Fruit fly (Drosophila melanogaster) whole organism, embryonic: Measurements from ENCODE around the gene CG5776.
A peak's percentile ranks its signal among the peaks of the same experiment; 100 is the strongest.

Experiments
- ATbp ChIP-seq: fragments of 200-800 bp; sonication (Bioruptor generic); optimal IDR thresholded peaks from 2 replicates; lab custom pipeline; 2017; ENCODE audit warnings: missing biosample characterization, mild to moderate bottlenecking, missing genetic modification characterization, missing genetic modification reagents
- Asciz ChIP-seq: fragments of 200-800 bp; sonication (Bioruptor generic); optimal IDR thresholded peaks from 2 replicates; lab custom pipeline; 2017; ENCODE audit warnings: missing biosample characterization, mild to moderate bottlenecking, missing genetic modification characterization, missing genetic modification reagents
- BEAF-32 ChIP-seq: fragments of 200-800 bp; sonication (Bioruptor generic); optimal IDR thresholded peaks from 3 replicates; lab custom pipeline; 2017; ENCODE audit warnings: missing biosample characterization, missing genetic modification characterization, mild to moderate bottlenecking, moderate library complexity, missing genetic modification reagents
- Blimp-1 ChIP-seq: fragments of 200-800 bp; sonication (Bioruptor generic); optimal IDR thresholded peaks from 3 replicates; lab custom pipeline; 2018; ENCODE audit warnings: missing biosample characterization, missing genetic modification characterization, mild to moderate bottlenecking, moderate library complexity, missing genetic modification reagents
- CG10274 ChIP-seq: fragments of 200-800 bp; sonication (Bioruptor generic); optimal IDR thresholded peaks from 3 replicates; lab custom pipeline; 2017; ENCODE audit warnings: missing biosample characterization, mild to moderate bottlenecking, missing genetic modification characterization
- CG10565 ChIP-seq: fragments of 200-800 bp; sonication (Bioruptor generic); optimal IDR thresholded peaks from 3 replicates; lab custom pipeline; 2016; ENCODE audit warnings: missing biosample characterization, mild to moderate bottlenecking, missing genetic modification characterization
- CG11504 ChIP-seq: fragments of 200-800 bp; sonication (Bioruptor generic); optimal IDR thresholded peaks from 3 replicates; lab custom pipeline; 2019; ENCODE audit warnings: missing biosample characterization, mild to moderate bottlenecking, missing genetic modification characterization, moderate library complexity
- CG11696 ChIP-seq: fragments of 200-800 bp; sonication (Bioruptor generic); IDR thresholded peaks from 2 replicates; pipeline ENCODE4 v1.3.6; 2022; ENCODE audit warnings: missing biosample characterization, missing genetic modification characterization
- CG1233 ChIP-seq: fragments of 200-800 bp; sonication (Bioruptor generic); optimal IDR thresholded peaks from 4 replicates; lab custom pipeline; 2018; ENCODE audit warnings: missing biosample characterization, mild to moderate bottlenecking, missing genetic modification characterization
- CG12391 ChIP-seq: fragments of 200-800 bp; sonication (Bioruptor generic); optimal IDR thresholded peaks from 3 replicates; lab custom pipeline; 2018; ENCODE audit warnings: missing biosample characterization, mild to moderate bottlenecking, missing genetic modification characterization, moderate library complexity
- CG15269 ChIP-seq: fragments of 200-800 bp; sonication (Bioruptor generic); optimal IDR thresholded peaks from 2 replicates; lab custom pipeline; 2018; ENCODE audit warnings: missing biosample characterization, mild to moderate bottlenecking, missing genetic modification characterization, moderate library complexity
- CG17359 ChIP-seq: fragments of 200-800 bp; sonication (Bioruptor generic); optimal IDR thresholded peaks from 3 replicates; lab custom pipeline; 2018; ENCODE audit warnings: missing biosample characterization, mild to moderate bottlenecking, missing genetic modification characterization, moderate library complexity
- CG18262 ChIP-seq: fragments of 200-800 bp; optimal IDR thresholded peaks from 3 replicates; lab custom pipeline; 2019; ENCODE audit warnings: missing biosample characterization, mild to moderate bottlenecking, missing genetic modification characterization, moderate library complexity
- CG2678 ChIP-seq: fragments of 200-800 bp; sonication (Bioruptor generic); optimal IDR thresholded peaks from 3 replicates; lab custom pipeline; 2019; ENCODE audit warnings: missing biosample characterization, mild to moderate bottlenecking, missing genetic modification characterization, moderate library complexity
- CG2712 ChIP-seq: fragments of 200-800 bp; optimal IDR thresholded peaks from 3 replicates; lab custom pipeline; 2019; ENCODE audit warnings: missing biosample characterization, mild to moderate bottlenecking, missing genetic modification characterization, moderate library complexity
- CG31441 ChIP-seq: fragments of 200-800 bp; sonication (Bioruptor generic); IDR thresholded peaks from 2 replicates; pipeline ENCODE4 v1.3.6; 2022; ENCODE audit warnings: missing biosample characterization, missing genetic modification characterization
- CG34422 ChIP-seq: fragments of 200-800 bp; sonication (Bioruptor generic); IDR thresholded peaks from 3 replicates; pipeline ENCODE4 v1.3.6; 2022; ENCODE audit warnings: missing biosample characterization, missing genetic modification characterization
- CG6765 ChIP-seq: fragments of 200-800 bp; sonication (Bioruptor generic); optimal IDR thresholded peaks from 3 replicates; lab custom pipeline; 2017; ENCODE audit warnings: missing biosample characterization, mild to moderate bottlenecking, missing genetic modification characterization
- CG6813 ChIP-seq: fragments of 200-800 bp; sonication (Bioruptor generic); optimal IDR thresholded peaks from 2 replicates; lab custom pipeline; 2017; ENCODE audit warnings: missing biosample characterization, missing genetic modification characterization, mild to moderate bottlenecking, moderate library complexity, missing genetic modification reagents
- CG7556 ChIP-seq: fragments of 200-800 bp; sonication (Bioruptor generic); optimal IDR thresholded peaks from 2 replicates; lab custom pipeline; 2017; ENCODE audit warnings: missing biosample characterization, mild to moderate bottlenecking, missing genetic modification characterization
- CG7786 ChIP-seq: fragments of 200-800 bp; sonication (Bioruptor generic); optimal IDR thresholded peaks from 2 replicates; lab custom pipeline; 2016; ENCODE audit warnings: missing biosample characterization, missing genetic modification characterization
- CG7839 ChIP-seq: fragments of 200-800 bp; sonication (Bioruptor generic); optimal IDR thresholded peaks from 3 replicates; lab custom pipeline; 2018; ENCODE audit warnings: missing biosample characterization, mild to moderate bottlenecking, missing genetic modification characterization, moderate library complexity
- Ets65A ChIP-seq: fragments of 200-800 bp; sonication (Bioruptor generic); peaks from one replicate; lab custom pipeline; 2016; ENCODE audit warnings: missing biosample characterization, missing genetic modification characterization
- Hr51 ChIP-seq, 2 experiments: fragments of 200-800 bp; sonication (Bioruptor generic); optimal IDR thresholded peaks; 2 replicates in 1 of 2; 3 replicates in 1 of 2; lab custom pipeline; 2016 to 2018; ENCODE audit warnings: missing biosample characterization in 2 of 2, missing genetic modification characterization in 2 of 2, mild to moderate bottlenecking in 1 of 2, moderate library complexity in 1 of 2
- Nf-YB ChIP-seq: fragments of 200-800 bp; sonication (Bioruptor generic); optimal IDR thresholded peaks from 3 replicates; lab custom pipeline; 2019; ENCODE audit warnings: missing biosample characterization, mild to moderate bottlenecking, missing genetic modification characterization, moderate library complexity
- PHDP ChIP-seq: fragments of 200-800 bp; sonication (Bioruptor generic); optimal IDR thresholded peaks from 3 replicates; lab custom pipeline; 2018; ENCODE audit warnings: missing biosample characterization, mild to moderate bottlenecking, missing genetic modification characterization, moderate library complexity
- Poxn ChIP-seq: fragments of 200-800 bp; sonication (Bioruptor generic); IDR thresholded peaks from 2 replicates; pipeline ENCODE4 v1.3.6; 2022; ENCODE audit warnings: missing biosample characterization, missing genetic modification characterization
- Sox102F ChIP-seq: fragments of 200-800 bp; sonication (Bioruptor generic); optimal IDR thresholded peaks from 2 replicates; lab custom pipeline; 2018; ENCODE audit warnings: missing biosample characterization, mild to moderate bottlenecking, missing genetic modification characterization, moderate library complexity
- ara ChIP-seq: fragments of 200-800 bp; sonication (Bioruptor generic); IDR thresholded peaks from 2 replicates; pipeline ENCODE4 v1.3.6; 2022; ENCODE audit warnings: missing biosample characterization, missing genetic modification characterization
- ash1 ChIP-seq: fragments of 200-800 bp; sonication (Bioruptor generic); optimal IDR thresholded peaks from 2 replicates; lab custom pipeline; 2018; ENCODE audit warnings: missing biosample characterization, mild to moderate bottlenecking, missing genetic modification characterization
- bbx ChIP-seq: fragments of 200-800 bp; sonication (Bioruptor generic); IDR thresholded peaks from 2 replicates; pipeline ENCODE4 v1.3.6; 2022; ENCODE audit warnings: missing biosample characterization, missing genetic modification characterization; ENCODE audit not compliant: partially characterized antibody
- bsh ChIP-seq, 2 experiments: fragments of 200-800 bp; sonication (Bioruptor generic); optimal IDR thresholded peaks; 2 replicates each; lab custom pipeline; 2017 to 2018; ENCODE audit warnings: mild to moderate bottlenecking in 2 of 2, missing biosample characterization in 2 of 2, missing genetic modification characterization in 2 of 2, moderate library complexity in 1 of 2
- croc ChIP-seq: fragments of 200-800 bp; sonication (Bioruptor generic); conservative IDR thresholded peaks from 3 replicates; pipeline ENCODE4 v1.3.6; 2022; ENCODE audit warnings: missing biosample characterization, missing genetic modification characterization
- fd96Cb ChIP-seq: fragments of 200-800 bp; sonication (Bioruptor generic); optimal IDR thresholded peaks from 2 replicates; lab custom pipeline; 2018; ENCODE audit warnings: missing biosample characterization, mild to moderate bottlenecking, missing genetic modification characterization, moderate library complexity
- gcm ChIP-seq: fragments of 200-800 bp; sonication (Bioruptor generic); optimal IDR thresholded peaks from 2 replicates; lab custom pipeline; 2019; ENCODE audit warnings: missing biosample characterization, mild to moderate bottlenecking, missing genetic modification characterization, moderate library complexity
- gem ChIP-seq: fragments of 200-800 bp; sonication (Bioruptor generic); optimal IDR thresholded peaks from 2 replicates; lab custom pipeline; 2019; ENCODE audit warnings: missing biosample characterization, mild to moderate bottlenecking, missing genetic modification characterization, moderate library complexity
- grau ChIP-seq: fragments of 200-800 bp; optimal IDR thresholded peaks from 3 replicates; lab custom pipeline; 2019; ENCODE audit warnings: missing biosample characterization, mild to moderate bottlenecking, missing genetic modification characterization, moderate library complexity
- gsb-n ChIP-seq: fragments of 200-800 bp; sonication (Bioruptor generic); optimal IDR thresholded peaks from 3 replicates; lab custom pipeline; 2018; ENCODE audit warnings: missing biosample characterization, mild to moderate bottlenecking, missing genetic modification characterization
- hth ChIP-seq: fragments of >200 bp; optimal IDR thresholded peaks from 2 replicates; lab custom pipeline; 2017; ENCODE audit warnings: inconsistent platforms
- lab ChIP-seq: fragments of 200-800 bp; sonication (Bioruptor generic); optimal IDR thresholded peaks from 3 replicates; lab custom pipeline; 2017; ENCODE audit warnings: missing biosample characterization, missing genetic modification characterization, mild to moderate bottlenecking, moderate library complexity, missing genetic modification reagents
- ranshi ChIP-seq: fragments of 200-800 bp; sonication (Bioruptor generic); IDR thresholded peaks from 2 replicates; pipeline ENCODE4 v1.3.6; 2022; ENCODE audit warnings: missing biosample characterization, missing genetic modification characterization
- row ChIP-seq: fragments of 200-800 bp; sonication (Bioruptor generic); IDR thresholded peaks from 3 replicates; pipeline ENCODE4 v1.3.6; 2022; ENCODE audit warnings: missing biosample characterization, missing genetic modification characterization
- sc ChIP-seq, 3 experiments: fragments of >200 bp in 2 of 3; fragments of 200-800 bp in 1 of 3; sonication (Bioruptor generic) in 1 of 3; optimal IDR thresholded peaks; 2 replicates in 2 of 3; 3 replicates in 1 of 3; lab custom pipeline; 2017; ENCODE audit warnings: mild to moderate bottlenecking in 1 of 3, missing biosample characterization in 1 of 3, missing genetic modification characterization in 1 of 3, missing genetic modification reagents in 1 of 3
- sens ChIP-seq: fragments of 200-800 bp; sonication (Bioruptor generic); peaks from one replicate; lab custom pipeline; 2016; ENCODE audit warnings: missing biosample characterization, missing genetic modification characterization
- sna ChIP-seq: fragments of 200-800 bp; sonication (Bioruptor generic); IDR thresholded peaks from 2 replicates; pipeline ENCODE4 v1.3.6; 2022; ENCODE audit warnings: missing biosample characterization, missing genetic modification characterization; ENCODE audit not compliant: partially characterized antibody
- so ChIP-seq: fragments of 200-800 bp; sonication (Bioruptor generic); IDR thresholded peaks from 3 replicates; pipeline ENCODE4 v1.3.6; 2022; ENCODE audit warnings: missing biosample characterization, missing genetic modification characterization
- twi ChIP-seq: fragments of 200-800 bp; optimal IDR thresholded peaks from 2 replicates; lab custom pipeline; 2019; ENCODE audit warnings: missing biosample characterization, mild to moderate bottlenecking, missing genetic modification characterization, moderate library complexity
- tx ChIP-seq: fragments of 200-800 bp; sonication (Bioruptor generic); optimal IDR thresholded peaks from 2 replicates; lab custom pipeline; 2016; ENCODE audit warnings: missing biosample characterization, missing genetic modification characterization
- usp ChIP-seq: fragments of >200 bp; optimal IDR thresholded peaks from 2 replicates; lab custom pipeline; 2017; ENCODE audit warnings: missing biosample characterization, missing genetic modification characterization

The CG5776 gene

DNA sequence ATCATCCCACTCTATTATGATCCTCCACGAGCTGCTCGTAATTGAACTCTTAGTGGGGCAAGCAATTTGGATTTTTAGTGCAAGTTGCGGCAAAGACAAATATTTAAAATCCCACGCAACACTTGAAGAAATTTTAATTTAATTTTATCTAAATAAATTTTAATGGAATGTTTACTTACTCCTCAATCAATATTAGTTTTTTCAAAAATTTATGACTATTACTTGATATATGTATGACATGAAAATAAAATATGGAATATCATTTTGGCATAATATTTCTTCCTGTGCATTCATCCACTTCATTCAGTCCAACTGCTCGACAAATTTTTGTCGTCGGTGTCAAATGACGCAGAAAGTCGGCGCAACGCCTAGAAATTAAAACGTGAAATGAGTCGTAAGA, 45.8 kb upstream of the CG5776 start (continued):
- peak; percentile 38 for TF ChIP-seq Blimp-1 (GFP tag; lab: Kevin White, UChicago)
- TF ChIP-seq ATbp: no peak
- TF ChIP-seq CG2678 (tag; lab: Kevin White, UChicago): peak; percentile 39
- peak; percentile 48 for TF ChIP-seq gcm (GFP tag; lab: Kevin White, UChicago)
- peak; percentile 41 for TF ChIP-seq CG7839 (tag; lab: Kevin White, UChicago)
- TF ChIP-seq CG15269 (tag; lab: Kevin White, UChicago): peak; percentile 21
- TF ChIP-seq PHDP (tag; lab: Kevin White, UChicago): peak; percentile 10
- TF ChIP-seq grau: peak; percentile 26
- 0 out of 2 replicates have a peak, but pooled peaks have one; percentile 14 for TF ChIP-seq ara (GFP tag; lab: Robert Waterston, UW)
- no peak for TF ChIP-seq CG34422 (GFP tag; lab: Robert Waterston, UW)
- TF ChIP-seq usp: no peak
- TF ChIP-seq CG11504 (tag; lab: Kevin White, UChicago): peak; percentile 38
- TF ChIP-seq sna (GFP tag; lab: Robert Waterston, UW): no peak
- peak; percentile 36 for TF ChIP-seq CG31441
- peak; percentile 12 for TF ChIP-seq gsb-n
- peak; percentile 21 for TF ChIP-seq CG7556 (GFP tag; lab: Kevin White, UChicago)
- peak; percentile 42 for TF ChIP-seq CG2712 (tag; lab: Kevin White, UChicago)
- peak in 1 of 2 experiments; percentile 63 for TF ChIP-seq Hr51 (GFP tag; optimal IDR thresholded peaks at IDR 0.05; lab: Kevin White, UChicago)
- no peak for TF ChIP-seq Asciz
- peak; percentile 5 for TF ChIP-seq fd96Cb
- peak; percentile 16 for TF ChIP-seq CG12391 (tag; lab: Kevin White, UChicago)
- TF ChIP-seq CG18262 (tag; lab: Kevin White, UChicago): peak; percentile 30
- peak; percentile 41 for TF ChIP-seq Sox102F (GFP tag; lab: Kevin White, UChicago)
- peak; percentile 56 for TF ChIP-seq gem (tag; lab: Kevin White, UChicago)
- peak; percentile 24; the same call in 1 of the 3 replicates for TF ChIP-seq row (GFP tag; lab: Robert Waterston, UW)
- peak; percentile 78 for TF ChIP-seq sens (GFP tag; lab: Kevin White, UChicago)
- no peak for TF ChIP-seq CG10274
- TF ChIP-seq ranshi: 0 out of 2 replicates have a peak, but pooled peaks have one; percentile 16
- no peak for TF ChIP-seq bbx (GFP tag; lab: Robert Waterston, UW)
- TF ChIP-seq bsh (GFP tag; optimal IDR thresholded peaks at IDR 0.05; lab: Kevin White, UChicago): peak in 1 of 2 experiments; percentile 29
- peak; percentile 2 for TF ChIP-seq CG17359
- TF ChIP-seq Nf-YB: no peak

DNA sequence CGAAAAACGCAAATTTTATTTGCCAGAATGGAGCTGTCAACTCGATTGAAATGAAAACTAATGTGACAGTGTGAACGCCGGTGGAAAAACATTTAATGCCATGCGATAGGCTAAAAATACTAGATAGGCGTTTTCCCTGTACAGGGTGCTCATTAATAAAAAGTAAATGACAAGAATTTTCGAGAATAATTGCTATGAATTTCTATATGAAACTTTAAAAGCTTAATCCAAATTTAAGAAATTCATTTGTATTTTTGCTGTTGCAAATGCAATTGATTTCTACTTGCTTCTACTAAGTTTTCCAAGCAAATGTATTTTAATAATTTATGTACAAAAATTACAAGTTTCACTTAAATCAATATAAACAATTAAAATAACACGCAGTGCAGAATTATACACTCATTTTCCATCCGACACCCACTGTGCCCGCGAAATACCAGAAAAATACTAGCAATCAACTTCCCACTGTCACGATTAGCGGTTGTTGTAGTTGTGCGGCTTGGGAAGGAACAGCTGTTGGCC, 17.6 kb upstream of the CG5776 start, which contains the start of gene Pih1D1:
Pih1D1 (minus strand) TSS at position 50 of the 522 bp plus-strand sequence.
- TF ChIP-seq Poxn (peak; percentile 86), so (GFP tag; lab: Robert Waterston, UW) (peak; percentile 94), CG7786 (peak; percentile 92), twi (tag; lab: Kevin White, UChicago) (peak; percentile 93), CG18262 (tag; lab: Kevin White, UChicago) (peak; percentile 96), gem (tag; lab: Kevin White, UChicago) (peak; percentile 98), CG11696 (GFP tag; lab: Robert Waterston, UW) (peak; percentile 78), CG6765 (GFP tag; lab: Kevin White, UChicago) (peak; percentile 91), CG6813 (GFP tag; lab: Kevin White, UChicago) (peak; percentile 80), ash1 (peak; percentile 39), croc (peak; percentile 96), tx (GFP tag; lab: Kevin White, UChicago) (peak; percentile 93), lab (GFP tag; lab: Kevin White, UChicago) (peak; percentile 95), BEAF-32 (GFP tag; lab: Kevin White, UChicago) (peak; percentile 62), CG1233 (GFP tag; lab: Kevin White, UChicago) (peak; percentile 96), hth (lab: Kevin White, UChicago) (no peak), sc (optimal IDR thresholded peaks at IDR 0.05; lab: Kevin White, UChicago) (no peak), sc (GFP tag; optimal IDR thresholded peaks at IDR 0.05; lab: Kevin White, UChicago) (peak; percentile 92), CG10565 (GFP tag; lab: Kevin White, UChicago) (peak; percentile 81), Ets65A (GFP tag; lab: Kevin White, UChicago) (peak; percentile 99)
